Worm (Caenorhabditis elegans) whole organism, midembryonic: Measurements from ENCODE around the gene best-6.

ENCODE experiments used
- T22C8.4 ChIP-seq: fragments of 200-800 bp; sonication (Bioruptor generic); IDR thresholded peaks from 2 replicates; pipeline ENCODE4 v1.3.6; 2022; ENCODE audit warnings: missing genetic modification characterization, missing compliant biosample characterization
- cog-1 ChIP-seq: sonication (generic microtip); optimal IDR thresholded peaks from 2 replicates; lab custom pipeline; 2016; ENCODE audit warnings: missing genetic modification characterization, missing compliant biosample characterization
- flt-1 ChIP-seq: fragments of 200-800 bp; sonication (Bioruptor generic); IDR thresholded peaks from 2 replicates; pipeline ENCODE4 v1.3.6; 2022; ENCODE audit warnings: missing genetic modification characterization, missing compliant biosample characterization
- klf-2 ChIP-seq: fragments of 200-800 bp; sonication (Bioruptor generic); conservative IDR thresholded peaks from 2 replicates; pipeline ENCODE4 v1.3.6; 2022; ENCODE audit warnings: missing genetic modification reagents, missing genetic modification characterization, missing compliant biosample characterization
- ref-1 ChIP-seq: fragments of 200-800 bp; sonication (Bioruptor generic); conservative IDR thresholded peaks from 2 replicates; pipeline ENCODE4 v1.3.6; 2022; ENCODE audit warnings: missing genetic modification reagents, missing genetic modification characterization, missing compliant biosample characterization
- tab-1 ChIP-seq: fragments of 200-800 bp; sonication (Bioruptor generic); IDR thresholded peaks from 2 replicates; pipeline ENCODE4 v1.3.6; 2022; ENCODE audit warnings: missing genetic modification characterization, missing compliant biosample characterization
- ztf-29 ChIP-seq: fragments of 200-800 bp; sonication (Bioruptor generic); IDR thresholded peaks from 2 replicates; pipeline ENCODE4 v1.3.6; 2022; ENCODE audit warnings: missing genetic modification reagents, missing genetic modification characterization, missing compliant biosample characterization

- no peak for TF ChIP-seq T22C8.4 (GFP tag; lab: Robert Waterston, UW)
- no peak for TF ChIP-seq flt-1
- TF ChIP-seq klf-2 (GFP tag; lab: Robert Waterston, UW): no peak
- no peak for TF ChIP-seq tab-1 (GFP tag; lab: Robert Waterston, UW)
- TF ChIP-seq ztf-29 (GFP tag; lab: Robert Waterston, UW): no peak
- TF ChIP-seq ref-1 (GFP tag; lab: Robert Waterston, UW): no peak
- no peak for TF ChIP-seq cog-1 (tag; lab: Kevin White, UChicago)
Observed at ce11 chrIV:4986246-4986645, 42.6 kb downstream of the best-6 start, which contains the start of gene clec-177.
